Fruit fly (Drosophila melanogaster): ENCODE results near the gene CG16721.

The CG16721 gene

dm6 chrX:5886764-5887555 is 7.3 kb downstream of the CG16721 start (continued):
- TF ChIP-seq insv (GFP tag; optimal IDR thresholded peaks at IDR 0.05) (no peak), btn (GFP tag; optimal IDR thresholded peaks at IDR 0.05) (no peak), CG11696 (GFP tag; IDR thresholded peaks at IDR 0.05) (no peak), MESR4 (GFP tag; optimal IDR thresholded peaks at IDR 0.05) (no peak), CG42726 (GFP tag; IDR thresholded peaks at IDR 0.05; ENCODE audit: partially characterized antibody) (no peak), CG4730 (GFP tag; IDR thresholded peaks at IDR 0.05) (no peak), CG12071 (GFP tag; optimal IDR thresholded peaks at IDR 0.05) (no peak), CG2116 (GFP tag; optimal IDR thresholded peaks at IDR 0.05) (no peak), sisA (GFP tag; IDR thresholded peaks at IDR 0.05) (peak; percentile 27; the same call in 1 of the 2 replicates), Antp (GFP tag; optimal IDR thresholded peaks at IDR 0.05) (peak; percentile 35), Atf3 (GFP tag; optimal IDR thresholded peaks at IDR 0.05) (no peak), odd (GFP tag; optimal IDR thresholded peaks at IDR 0.05) (no peak), CG32532 (GFP tag; IDR thresholded peaks at IDR 0.05) (peak; percentile 34; the same call in 1 of the 2 replicates), zfh2 (GFP tag; optimal IDR thresholded peaks at IDR 0.05) (no peak), pros (GFP tag; optimal IDR thresholded peaks at IDR 0.05) (peak; percentile 13), CG30020 (tag; optimal IDR thresholded peaks at IDR 0.05) (no peak), rib (GFP tag; IDR thresholded peaks at IDR 0.05) (peak; percentile 63; the same call in 1 of the 2 replicates), ftz-f1 (GFP tag; optimal IDR thresholded peaks at IDR 0.05) (peak; percentile 18), Sry-β (GFP tag; optimal IDR thresholded peaks at IDR 0.05) (no peak), CG11085 (GFP tag; IDR thresholded peaks at IDR 0.05) (no peak), CG12155 (GFP tag; optimal IDR thresholded peaks at IDR 0.05) (no peak), usp (GFP tag; optimal IDR thresholded peaks at IDR 0.05) (no peak), dysf (GFP tag; IDR thresholded peaks at IDR 0.05) (peak; percentile 43; the same call in 1 of the 3 replicates), CG12659 (GFP tag; optimal IDR thresholded peaks at IDR 0.05) (peak; percentile 4), CG18476 (GFP tag; optimal IDR thresholded peaks at IDR 0.05) (no peak), CG3995 (GFP tag; optimal IDR thresholded peaks at IDR 0.05) (no peak), CG4617 (GFP tag; optimal IDR thresholded peaks at IDR 0.05; ENCODE audit: borderline replicate concordance) (no peak), br (optimal IDR thresholded peaks at IDR 0.05) (no peak), CG6683 (GFP tag; optimal IDR thresholded peaks at IDR 0.05) (no peak), Optix (GFP tag; IDR thresholded peaks at IDR 0.05) (0 out of 3 replicates have a peak, but pooled peaks have one; percentile 19), CG3726 (GFP tag; IDR thresholded peaks at IDR 0.05) (0 out of 3 replicates have a peak, but pooled peaks have one; percentile 63), sima (GFP tag; optimal IDR thresholded peaks at IDR 0.05) (no peak), CG34224 (GFP tag; IDR thresholded peaks at IDR 0.05; ENCODE audit: partially characterized antibody) (no peak), CG14710 (tag; optimal IDR thresholded peaks at IDR 0.05) (no peak), lbe (GFP tag; optimal IDR thresholded peaks at IDR 0.05) (peak; percentile 49), da (GFP tag; optimal IDR thresholded peaks at IDR 0.05) (no peak), CG2199 (GFP tag; IDR thresholded peaks at IDR 0.05) (no peak), danr (GFP tag; IDR thresholded peaks at IDR 0.05) (no peak), CG4854 (GFP tag; optimal IDR thresholded peaks at IDR 0.05) (no peak), hbn (GFP tag; IDR thresholded peaks at IDR 0.05; ENCODE audit: partially characterized antibody) (no peak), bigmax (GFP tag; optimal IDR thresholded peaks at IDR 0.05) (no peak), CG9727 (GFP tag; optimal IDR thresholded peaks at IDR 0.05) (peak; percentile 14), CrebB (tag; optimal IDR thresholded peaks at IDR 0.05) (no peak), CG1832 (GFP tag; optimal IDR thresholded peaks at IDR 0.05) (no peak), PHDP (tag; optimal IDR thresholded peaks at IDR 0.05) (no peak), abd-A (tag; optimal IDR thresholded peaks at IDR 0.05) (peak; percentile 32), onecut (GFP tag; IDR thresholded peaks at IDR 0.05) (peak; percentile 39), nmo (GFP tag; optimal IDR thresholded peaks at IDR 0.05) (peak; percentile 17), CG18599 (GFP tag; optimal IDR thresholded peaks at IDR 0.05) (peak; percentile 21)
